Fruit fly (Drosophila melanogaster) whole organism, embryonic: Measurements from ENCODE around the gene CG43338.

Source experiments
- Aef1 ChIP-seq: fragments of 200-800 bp; sonication (Bioruptor generic); IDR thresholded peaks from 3 replicates; pipeline ENCODE4 v1.3.6; 2022; ENCODE audit warnings: missing biosample characterization, missing genetic modification characterization
- Antp ChIP-seq: fragments of 200-800 bp; sonication (Bioruptor generic); optimal IDR thresholded peaks from 3 replicates; lab custom pipeline; 2016; ENCODE audit warnings: missing biosample characterization, missing genetic modification characterization
- CG10543 ChIP-seq: fragments of 200-800 bp; sonication (Bioruptor generic); optimal IDR thresholded peaks from 3 replicates; lab custom pipeline; 2017; ENCODE audit warnings: missing biosample characterization, mild to moderate bottlenecking, missing genetic modification characterization, moderate library complexity
- CG11456 ChIP-seq: fragments of 200-800 bp; sonication (Bioruptor generic); IDR thresholded peaks from 3 replicates; pipeline ENCODE4 v1.3.6; 2022; ENCODE audit warnings: missing biosample characterization, missing genetic modification characterization
- CG12071 ChIP-seq: fragments of 200-800 bp; sonication (Bioruptor generic); optimal IDR thresholded peaks from 3 replicates; lab custom pipeline; 2018; ENCODE audit warnings: missing biosample characterization, mild to moderate bottlenecking, missing genetic modification characterization
- CG12219 ChIP-seq: fragments of 200-800 bp; sonication (Bioruptor generic); optimal IDR thresholded peaks from 3 replicates; lab custom pipeline; 2018; ENCODE audit warnings: missing biosample characterization, mild to moderate bottlenecking, missing genetic modification characterization
- CG12236 ChIP-seq: fragments of 200-800 bp; sonication (Bioruptor generic); optimal IDR thresholded peaks from 2 replicates; lab custom pipeline; 2016; ENCODE audit warnings: missing biosample characterization, missing genetic modification characterization
- CG13296 ChIP-seq: fragments of 200-800 bp; sonication (Bioruptor generic); optimal IDR thresholded peaks from 3 replicates; lab custom pipeline; 2018; ENCODE audit warnings: missing biosample characterization, mild to moderate bottlenecking, missing genetic modification characterization
- CG14014 ChIP-seq: fragments of 200-800 bp; sonication (Bioruptor generic); IDR thresholded peaks from 2 replicates; pipeline ENCODE4 v1.3.6; 2022; ENCODE audit warnings: missing biosample characterization, missing genetic modification characterization
- CG16815 ChIP-seq: fragments of 200-800 bp; sonication (Bioruptor generic); optimal IDR thresholded peaks from 3 replicates; lab custom pipeline; 2017; ENCODE audit warnings: missing biosample characterization, mild to moderate bottlenecking, missing genetic modification characterization
- CG17361 ChIP-seq: fragments of 200-800 bp; sonication (Bioruptor generic); IDR thresholded peaks from 3 replicates; pipeline ENCODE4 v1.3.6; 2022; ENCODE audit warnings: missing biosample characterization, missing genetic modification characterization
- CG18764 ChIP-seq: fragments of 200-800 bp; sonication (Bioruptor generic); optimal IDR thresholded peaks from 3 replicates; lab custom pipeline; 2016; ENCODE audit warnings: missing biosample characterization, missing genetic modification characterization
- CG2199 ChIP-seq: fragments of 200-800 bp; sonication (Bioruptor generic); IDR thresholded peaks from 3 replicates; pipeline ENCODE4 v1.3.6; 2022; ENCODE audit warnings: missing biosample characterization, missing genetic modification characterization
- CG31441 ChIP-seq: fragments of 200-800 bp; sonication (Bioruptor generic); IDR thresholded peaks from 2 replicates; pipeline ENCODE4 v1.3.6; 2022; ENCODE audit warnings: missing biosample characterization, missing genetic modification characterization
- CG42726 ChIP-seq: fragments of 200-800 bp; sonication (Bioruptor generic); IDR thresholded peaks from 2 replicates; pipeline ENCODE4 v1.3.6; 2022; ENCODE audit warnings: missing biosample characterization, missing genetic modification characterization; ENCODE audit not compliant: partially characterized antibody
- CG4328 ChIP-seq: fragments of 200-800 bp; sonication (Bioruptor generic); optimal IDR thresholded peaks from 3 replicates; lab custom pipeline; 2017; ENCODE audit warnings: missing biosample characterization, missing genetic modification reagents, missing genetic modification characterization
- CG43689 ChIP-seq: fragments of 200-800 bp; sonication (Bioruptor generic); IDR thresholded peaks from 2 replicates; pipeline ENCODE4 v1.3.6; 2022; ENCODE audit warnings: missing biosample characterization, missing genetic modification characterization
- CG4617 ChIP-seq: fragments of 200-800 bp; sonication (Bioruptor generic); optimal IDR thresholded peaks from 3 replicates; lab custom pipeline; 2016; ENCODE audit warnings: missing biosample characterization, missing genetic modification characterization, borderline replicate concordance
- CG5245 ChIP-seq: fragments of 200-800 bp; sonication (Bioruptor generic); optimal IDR thresholded peaks from 3 replicates; lab custom pipeline; 2016; ENCODE audit warnings: missing biosample characterization, missing genetic modification characterization
- CG6689 ChIP-seq: fragments of 200-800 bp; sonication (Bioruptor generic); IDR thresholded peaks from 2 replicates; pipeline ENCODE4 v1.3.6; 2022; ENCODE audit warnings: missing biosample characterization, missing genetic modification characterization
- CG6791 ChIP-seq: fragments of 200-800 bp; sonication (Bioruptor generic); IDR thresholded peaks from 3 replicates; pipeline ENCODE4 v1.3.6; 2022; ENCODE audit warnings: missing biosample characterization, missing genetic modification characterization; ENCODE audit not compliant: partially characterized antibody
- CG6813 ChIP-seq: fragments of 200-800 bp; sonication (Bioruptor generic); optimal IDR thresholded peaks from 2 replicates; lab custom pipeline; 2017; ENCODE audit warnings: missing biosample characterization, missing genetic modification characterization, mild to moderate bottlenecking, moderate library complexity, missing genetic modification reagents
- CG8281 ChIP-seq: fragments of 200-800 bp; sonication (Bioruptor generic); optimal IDR thresholded peaks from 2 replicates; lab custom pipeline; 2018; ENCODE audit warnings: missing biosample characterization, mild to moderate bottlenecking, missing genetic modification characterization, moderate library complexity
- CG9797 ChIP-seq: fragments of 200-800 bp; sonication (Bioruptor generic); optimal IDR thresholded peaks from 3 replicates; lab custom pipeline; 2018; ENCODE audit warnings: missing biosample characterization, mild to moderate bottlenecking, missing genetic modification characterization
- CTCF ChIP-seq: fragments of 200-800 bp; sonication (Bioruptor generic); optimal IDR thresholded peaks from 2 replicates; lab custom pipeline; 2017; ENCODE audit warnings: missing biosample characterization, mild to moderate bottlenecking, missing genetic modification characterization, moderate library complexity
- CoRest ChIP-seq: fragments of 200-800 bp; sonication (Bioruptor generic); optimal IDR thresholded peaks from 3 replicates; lab custom pipeline; 2018; ENCODE audit warnings: missing biosample characterization, mild to moderate bottlenecking, missing genetic modification characterization, moderate library complexity
- Drgx ChIP-seq: fragments of 200-800 bp; sonication (Bioruptor generic); IDR thresholded peaks from 2 replicates; pipeline ENCODE4 v1.3.6; 2022; ENCODE audit warnings: missing biosample characterization, missing genetic modification characterization
- Fer1 ChIP-seq: fragments of 200-800 bp; sonication (Bioruptor generic); optimal IDR thresholded peaks from 2 replicates; lab custom pipeline; 2017; ENCODE audit warnings: missing biosample characterization, mild to moderate bottlenecking, missing genetic modification characterization
- Jarid2 ChIP-seq: fragments of 200-800 bp; sonication (Bioruptor generic); optimal IDR thresholded peaks from 3 replicates; lab custom pipeline; 2017; ENCODE audit warnings: mild to moderate bottlenecking, missing biosample characterization, missing genetic modification reagents, missing genetic modification characterization
- Kr ChIP-seq: fragments of 200-800 bp; sonication (Bioruptor generic); optimal IDR thresholded peaks from 2 replicates; lab custom pipeline; 2017; ENCODE audit warnings: missing biosample characterization, mild to moderate bottlenecking, missing genetic modification characterization
- NC2β ChIP-seq: fragments of 200-800 bp; sonication (Bioruptor generic); optimal IDR thresholded peaks from 2 replicates; lab custom pipeline; 2016; ENCODE audit warnings: missing biosample characterization, missing genetic modification characterization
- ash1 ChIP-seq: fragments of 200-800 bp; sonication (Bioruptor generic); optimal IDR thresholded peaks from 2 replicates; lab custom pipeline; 2018; ENCODE audit warnings: missing biosample characterization, mild to moderate bottlenecking, missing genetic modification characterization
- caup ChIP-seq: fragments of 200-800 bp; sonication (Bioruptor generic); optimal IDR thresholded peaks from 3 replicates; lab custom pipeline; 2017; ENCODE audit warnings: missing biosample characterization, mild to moderate bottlenecking, missing genetic modification characterization, moderate library complexity; ENCODE audit not compliant: severe bottlenecking
- eyg ChIP-seq: fragments of 200-800 bp; sonication (Bioruptor generic); optimal IDR thresholded peaks from 3 replicates; lab custom pipeline; 2016; ENCODE audit warnings: missing biosample characterization, missing genetic modification characterization
- fru ChIP-seq: fragments of >200 bp; optimal IDR thresholded peaks from 2 replicates; lab custom pipeline; 2017
- fu2 ChIP-seq: fragments of 200-800 bp; sonication (Bioruptor generic); optimal IDR thresholded peaks from 2 replicates; lab custom pipeline; 2016; ENCODE audit warnings: missing biosample characterization, missing genetic modification characterization
- gcm ChIP-seq: fragments of 200-800 bp; sonication (Bioruptor generic); optimal IDR thresholded peaks from 2 replicates; lab custom pipeline; 2019; ENCODE audit warnings: missing biosample characterization, mild to moderate bottlenecking, missing genetic modification characterization, moderate library complexity
- gcm2 ChIP-seq: fragments of 200-800 bp; sonication (Bioruptor generic); optimal IDR thresholded peaks from 2 replicates; lab custom pipeline; 2016; ENCODE audit warnings: missing biosample characterization, missing genetic modification characterization
- gem ChIP-seq: fragments of 200-800 bp; sonication (Bioruptor generic); optimal IDR thresholded peaks from 2 replicates; lab custom pipeline; 2019; ENCODE audit warnings: missing biosample characterization, mild to moderate bottlenecking, missing genetic modification characterization, moderate library complexity
- h ChIP-seq: fragments of >200 bp; optimal IDR thresholded peaks from 2 replicates; lab custom pipeline; 2017
- inv ChIP-seq: fragments of 200-800 bp; sonication (Bioruptor generic); IDR thresholded peaks from 2 replicates; pipeline ENCODE4 v1.3.6; 2022; ENCODE audit warnings: missing biosample characterization, missing genetic modification characterization; ENCODE audit not compliant: partially characterized antibody
- kah ChIP-seq: fragments of 200-800 bp; sonication (Bioruptor generic); optimal IDR thresholded peaks from 2 replicates; lab custom pipeline; 2018; ENCODE audit warnings: missing biosample characterization, mild to moderate bottlenecking, missing genetic modification characterization
- lov ChIP-seq, 2 experiments: fragments of 200-800 bp in 1 of 2; fragments of >200 bp in 1 of 2; sonication (Bioruptor generic) in 1 of 2; IDR thresholded peaks in 1 of 2; optimal IDR thresholded peaks in 1 of 2; 2 replicates in 1 of 2; 3 replicates in 1 of 2; pipeline versions ENCODE4 v1.3.6 to Lab custom; 2017 to 2022; ENCODE audit warnings: missing biosample characterization in 1 of 2, missing genetic modification characterization in 1 of 2
- pb ChIP-seq: fragments of 200-800 bp; sonication (Bioruptor generic); optimal IDR thresholded peaks from 3 replicates; lab custom pipeline; 2016; ENCODE audit warnings: missing biosample characterization, missing genetic modification characterization
- pfk ChIP-seq: fragments of 200-800 bp; sonication (Bioruptor generic); optimal IDR thresholded peaks from 2 replicates; lab custom pipeline; 2018; ENCODE audit warnings: missing biosample characterization, mild to moderate bottlenecking, missing genetic modification characterization, moderate library complexity
- seq ChIP-seq: fragments of 200-800 bp; sonication (Bioruptor generic); IDR thresholded peaks from 2 replicates; pipeline ENCODE4 v1.3.6; 2022; ENCODE audit warnings: missing biosample characterization, missing genetic modification characterization
- wdn ChIP-seq: fragments of 200-800 bp; sonication (Bioruptor generic); IDR thresholded peaks from 2 replicates; pipeline ENCODE4 v1.3.6; 2022; ENCODE audit warnings: missing biosample characterization, missing genetic modification characterization
- wor ChIP-seq: fragments of 200-800 bp; sonication (Bioruptor generic); IDR thresholded peaks from 2 replicates; pipeline ENCODE4 v1.3.6; 2022; ENCODE audit warnings: missing biosample characterization, missing genetic modification characterization
- zen2 ChIP-seq: fragments of 200-800 bp; sonication (Bioruptor generic); IDR thresholded peaks from 3 replicates; pipeline ENCODE4 v1.3.6; 2022; ENCODE audit warnings: missing biosample characterization, missing genetic modification characterization; ENCODE audit not compliant: partially characterized antibody

CG43338 gene

DNA sequence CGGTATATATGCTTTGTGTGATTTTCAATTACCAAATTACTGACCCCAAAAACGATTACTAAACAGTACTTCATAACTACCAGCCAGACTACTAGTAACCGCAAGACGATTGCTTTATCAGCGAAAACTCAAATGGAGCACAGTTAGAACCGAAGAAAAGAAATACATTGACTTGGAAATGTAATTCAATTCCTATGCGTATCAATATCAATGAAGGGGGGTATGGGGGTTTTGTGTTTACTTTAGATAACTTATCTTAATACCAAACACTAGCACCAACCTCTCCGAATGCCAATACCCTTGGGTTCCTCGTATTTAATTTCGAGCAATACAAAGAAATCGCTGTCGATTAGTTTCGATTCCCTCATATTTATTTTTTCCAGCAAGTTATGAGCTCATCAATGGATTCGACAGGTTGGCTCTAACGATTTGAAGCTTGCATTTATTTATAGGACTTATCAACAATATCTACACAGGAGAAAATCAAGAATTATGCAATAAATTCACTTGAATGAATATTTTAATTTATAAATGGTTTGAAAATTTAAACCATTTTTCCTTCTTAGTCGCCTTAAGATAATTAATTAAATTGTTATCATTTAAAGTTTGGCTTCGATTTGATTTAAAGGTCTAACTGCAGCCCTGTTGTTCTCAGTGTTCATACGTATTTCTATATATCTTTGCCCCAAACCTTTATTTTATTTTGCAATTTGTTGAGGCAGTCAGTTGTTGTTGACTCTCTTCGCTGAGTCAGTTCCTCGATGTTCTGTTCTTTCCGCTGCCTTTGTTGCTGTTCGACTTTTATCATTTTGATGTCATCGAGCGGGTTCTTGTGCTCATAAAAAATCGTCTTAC is 49.5 kb downstream of the CG43338 start (continued):
- TF ChIP-seq inv (GFP tag; lab: Robert Waterston, UW), result no peak
- TF ChIP-seq NC2β, result peak; percentile 46
- TF ChIP-seq CG18764 (GFP tag; lab: Kevin White, UChicago), result peak; percentile 50
- TF ChIP-seq Jarid2, result peak; percentile 41
- TF ChIP-seq CG13296, result peak; percentile 83
- no peak for TF ChIP-seq Kr
- no peak for TF ChIP-seq CG4617
- TF ChIP-seq Drgx, result peak; percentile 42; the same call in 1 of the 2 replicates
- peak; percentile 60 for TF ChIP-seq fu2 (GFP tag; lab: Kevin White, UChicago)
- peak; percentile 80 for TF ChIP-seq wdn
- no peak for TF ChIP-seq Antp (GFP tag; lab: Kevin White, UChicago)
- peak; percentile 44; the same call in 1 of the 2 replicates for TF ChIP-seq wor
- no peak for TF ChIP-seq ash1 (GFP tag; lab: Kevin White, UChicago)
- TF ChIP-seq lov (optimal IDR thresholded peaks at IDR 0.05; lab: Kevin White, UChicago), result no peak
- no peak for TF ChIP-seq lov (GFP tag; IDR thresholded peaks at IDR 0.05; lab: Robert Waterston, UW)
- no peak for TF ChIP-seq CTCF (GFP tag; lab: Kevin White, UChicago)
- TF ChIP-seq CG12236, result no peak
- TF ChIP-seq CG5245 (GFP tag; lab: Kevin White, UChicago), result peak; percentile 71
- TF ChIP-seq CG6813 (GFP tag; lab: Kevin White, UChicago), result peak; percentile 64
- TF ChIP-seq pfk (GFP tag; lab: Kevin White, UChicago), result no peak
- peak; percentile 64; the same call in 2 of the 3 replicates for TF ChIP-seq Aef1 (GFP tag; lab: Robert Waterston, UW)
- peak; percentile 64 for TF ChIP-seq gcm2
- peak; percentile 88 for TF ChIP-seq CoRest
- no peak for TF ChIP-seq CG9797 (GFP tag; lab: Kevin White, UChicago)
- TF ChIP-seq Fer1 (GFP tag; lab: Kevin White, UChicago), result peak; percentile 84
- TF ChIP-seq CG16815, result peak; percentile 28
- TF ChIP-seq CG17361 (GFP tag; lab: Robert Waterston, UW), result peak; percentile 89
- peak; percentile 88 for TF ChIP-seq gem (tag; lab: Kevin White, UChicago)
- no peak for TF ChIP-seq eyg (GFP tag; lab: Kevin White, UChicago)
- TF ChIP-seq fru, result no peak
- TF ChIP-seq CG11456, result peak; percentile 73; the same call in 2 of the 3 replicates
- peak; percentile 19 for TF ChIP-seq CG8281 (tag; lab: Kevin White, UChicago)
- peak; percentile 82 for TF ChIP-seq CG14014 (GFP tag; lab: Robert Waterston, UW)
- TF ChIP-seq CG12071 (GFP tag; lab: Kevin White, UChicago), result peak; percentile 60
- no peak for TF ChIP-seq pb
- TF ChIP-seq CG31441 (GFP tag; lab: Robert Waterston, UW), result peak; percentile 87
- peak; percentile 79 for TF ChIP-seq seq (GFP tag; lab: Robert Waterston, UW)
- TF ChIP-seq caup (GFP tag; lab: Kevin White, UChicago), result peak; percentile 46
- TF ChIP-seq CG12219 (GFP tag; lab: Kevin White, UChicago), result peak; percentile 48
- TF ChIP-seq h (lab: Kevin White, UChicago), result no peak
- no peak for TF ChIP-seq CG42726
- TF ChIP-seq kah (GFP tag; lab: Kevin White, UChicago), result peak; percentile 56
- TF ChIP-seq CG6689, result peak; percentile 80
- TF ChIP-seq CG2199 (GFP tag; lab: Robert Waterston, UW), result 0 out of 3 replicates have a peak, but pooled peaks have one; percentile 43
- no peak for TF ChIP-seq CG6791 (GFP tag; lab: Robert Waterston, UW)
- no peak for TF ChIP-seq zen2 (GFP tag; lab: Robert Waterston, UW)
- TF ChIP-seq CG4328, result peak; percentile 1
- TF ChIP-seq CG43689 (GFP tag; lab: Robert Waterston, UW), result peak; percentile 21; the same call in 1 of the 2 replicates
- peak; percentile 85 for TF ChIP-seq CG10543 (GFP tag; lab: Kevin White, UChicago)
- TF ChIP-seq gcm (GFP tag; lab: Kevin White, UChicago), result peak; percentile 74
